Fruit fly (Drosophila melanogaster) whole organism, embryonic: ENCODE measurements around the gene mRpS26.

Experiments used
- Aef1 ChIP-seq: fragments of 200-800 bp; sonication (Bioruptor generic); IDR thresholded peaks from 3 replicates; pipeline ENCODE4 v1.3.6; 2022; ENCODE audit warnings: missing biosample characterization, missing genetic modification characterization
- Awh ChIP-seq: fragments of 200-800 bp; sonication (Bioruptor generic); IDR thresholded peaks from 2 replicates; pipeline ENCODE4, ENCODE4 v1.3.6; 2022; ENCODE audit warnings: missing biosample characterization, missing genetic modification characterization
- CG12236 ChIP-seq: fragments of 200-800 bp; sonication (Bioruptor generic); optimal IDR thresholded peaks from 2 replicates; lab custom pipeline; 2016; ENCODE audit warnings: missing biosample characterization, missing genetic modification characterization
- CG12391 ChIP-seq: fragments of 200-800 bp; sonication (Bioruptor generic); optimal IDR thresholded peaks from 3 replicates; lab custom pipeline; 2018; ENCODE audit warnings: missing biosample characterization, mild to moderate bottlenecking, missing genetic modification characterization, moderate library complexity
- CG16863 ChIP-seq: fragments of 200-800 bp; sonication (Bioruptor generic); optimal IDR thresholded peaks from 3 replicates; lab custom pipeline; 2016; ENCODE audit warnings: missing biosample characterization, missing genetic modification characterization
- CG17361 ChIP-seq: fragments of 200-800 bp; sonication (Bioruptor generic); IDR thresholded peaks from 3 replicates; pipeline ENCODE4 v1.3.6; 2022; ENCODE audit warnings: missing biosample characterization, missing genetic modification characterization
- CG17385 ChIP-seq: fragments of 200-800 bp; sonication (Bioruptor generic); optimal IDR thresholded peaks from 3 replicates; lab custom pipeline; 2018; ENCODE audit warnings: missing biosample characterization, mild to moderate bottlenecking, missing genetic modification characterization
- CG17829 ChIP-seq: fragments of 200-800 bp; optimal IDR thresholded peaks from 2 replicates; lab custom pipeline; 2019; ENCODE audit warnings: missing biosample characterization, mild to moderate bottlenecking, missing genetic modification characterization, moderate library complexity
- CG18764 ChIP-seq: fragments of 200-800 bp; sonication (Bioruptor generic); optimal IDR thresholded peaks from 3 replicates; lab custom pipeline; 2016; ENCODE audit warnings: missing biosample characterization, missing genetic modification characterization
- CG2129 ChIP-seq: fragments of 200-800 bp; sonication (Bioruptor generic); IDR thresholded peaks from 2 replicates; pipeline ENCODE4 v1.3.6; 2022; ENCODE audit warnings: missing biosample characterization, missing genetic modification characterization; ENCODE audit not compliant: partially characterized antibody
- CG30431 ChIP-seq: fragments of 200-800 bp; sonication (Bioruptor generic); optimal IDR thresholded peaks from 2 replicates; lab custom pipeline; 2017; ENCODE audit warnings: missing biosample characterization, missing genetic modification characterization
- CG31388 ChIP-seq: fragments of 200-800 bp; sonication (Bioruptor generic); optimal IDR thresholded peaks from 2 replicates; lab custom pipeline; 2016; ENCODE audit warnings: missing biosample characterization, missing genetic modification characterization
- CG32772 ChIP-seq: fragments of 200-800 bp; sonication (Bioruptor generic); IDR thresholded peaks from 2 replicates; pipeline ENCODE4 v1.3.6; 2022; ENCODE audit warnings: missing biosample characterization, missing genetic modification characterization
- CG33213 ChIP-seq: fragments of 200-800 bp; sonication (Bioruptor generic); optimal IDR thresholded peaks from 3 replicates; lab custom pipeline; 2016; ENCODE audit warnings: missing biosample characterization, missing genetic modification characterization
- CG42726 ChIP-seq: fragments of 200-800 bp; sonication (Bioruptor generic); IDR thresholded peaks from 2 replicates; pipeline ENCODE4 v1.3.6; 2022; ENCODE audit warnings: missing biosample characterization, missing genetic modification characterization; ENCODE audit not compliant: partially characterized antibody
- CG4424 ChIP-seq: fragments of 200-800 bp; sonication (Bioruptor generic); optimal IDR thresholded peaks from 3 replicates; lab custom pipeline; 2016; ENCODE audit warnings: missing biosample characterization, missing genetic modification characterization
- CG4707 ChIP-seq: fragments of 200-800 bp; sonication (Bioruptor generic); optimal IDR thresholded peaks from 2 replicates; lab custom pipeline; 2018; ENCODE audit warnings: missing biosample characterization, mild to moderate bottlenecking, missing genetic modification characterization, moderate library complexity
- CG7556 ChIP-seq: fragments of 200-800 bp; sonication (Bioruptor generic); optimal IDR thresholded peaks from 2 replicates; lab custom pipeline; 2017; ENCODE audit warnings: missing biosample characterization, mild to moderate bottlenecking, missing genetic modification characterization
- Dref ChIP-seq: fragments of 200-800 bp; sonication (Bioruptor generic); IDR thresholded peaks from 2 replicates; pipeline ENCODE4 v1.3.6; 2022; ENCODE audit warnings: missing biosample characterization, missing genetic modification characterization
- E2f1 ChIP-seq: fragments of 200-800 bp; sonication (Bioruptor generic); IDR thresholded peaks from 2 replicates; pipeline ENCODE4 v1.3.6; 2022; ENCODE audit warnings: missing biosample characterization, missing genetic modification characterization
- HLH4C ChIP-seq: fragments of 200-800 bp; sonication (Bioruptor generic); IDR thresholded peaks from 3 replicates; pipeline ENCODE4 v1.3.6; 2022; ENCODE audit warnings: missing biosample characterization, missing genetic modification characterization; ENCODE audit not compliant: partially characterized antibody
- HLHmδ ChIP-seq: fragments of 200-800 bp; sonication (Bioruptor generic); optimal IDR thresholded peaks from 2 replicates; lab custom pipeline; 2018; ENCODE audit warnings: missing biosample characterization, mild to moderate bottlenecking, missing genetic modification characterization, moderate library complexity
- Hmx ChIP-seq: fragments of 200-800 bp; sonication (Bioruptor generic); optimal IDR thresholded peaks from 2 replicates; lab custom pipeline; 2016; ENCODE audit warnings: missing biosample characterization, missing genetic modification characterization
- Hr39 ChIP-seq: fragments of >200 bp; optimal IDR thresholded peaks from 2 replicates; lab custom pipeline; 2017
- Hr51 ChIP-seq, 2 experiments: fragments of 200-800 bp; sonication (Bioruptor generic); optimal IDR thresholded peaks; 2 replicates in 1 of 2; 3 replicates in 1 of 2; lab custom pipeline; 2016 to 2018; ENCODE audit warnings: missing biosample characterization in 2 of 2, missing genetic modification characterization in 2 of 2, mild to moderate bottlenecking in 1 of 2, moderate library complexity in 1 of 2
- Mrtf ChIP-seq: fragments of 200-800 bp; sonication (Bioruptor generic); IDR thresholded peaks from 3 replicates; pipeline ENCODE4 v1.3.6; 2022; ENCODE audit warnings: missing biosample characterization, missing genetic modification characterization
- NFAT ChIP-seq: fragments of 200-800 bp; sonication (Bioruptor generic); IDR thresholded peaks from 2 replicates; pipeline ENCODE4 v1.3.6; 2022; ENCODE audit warnings: missing biosample characterization, missing genetic modification characterization
- Oaz ChIP-seq: fragments of 200-800 bp; sonication (Bioruptor generic); IDR thresholded peaks from 2 replicates; pipeline ENCODE4 v1.3.6; 2022; ENCODE audit warnings: missing biosample characterization, missing genetic modification characterization
- Xbp1 ChIP-seq: fragments of 200-800 bp; sonication (Bioruptor generic); optimal IDR thresholded peaks from 3 replicates; lab custom pipeline; 2016; ENCODE audit warnings: missing biosample characterization, mild to moderate bottlenecking, missing genetic modification characterization
- chn ChIP-seq: fragments of 200-800 bp; sonication (Bioruptor generic); optimal IDR thresholded peaks from 2 replicates; lab custom pipeline; 2016; ENCODE audit warnings: missing biosample characterization, missing genetic modification characterization
- crol ChIP-seq: fragments of 200-800 bp; sonication (Bioruptor generic); IDR thresholded peaks from 2 replicates; pipeline ENCODE4 v1.3.6; 2022; ENCODE audit warnings: missing biosample characterization, missing genetic modification characterization
- eve ChIP-seq, 2 experiments: fragments of >200 bp; optimal IDR thresholded peaks; 2 replicates each; lab custom pipeline; 2017; ENCODE audit warnings: missing biosample characterization in 2 of 2, missing genetic modification characterization in 2 of 2
- fd64A ChIP-seq: fragments of 200-800 bp; sonication (Bioruptor generic); optimal IDR thresholded peaks from 3 replicates; lab custom pipeline; 2018; ENCODE audit warnings: missing biosample characterization, mild to moderate bottlenecking, missing genetic modification characterization
- gcm2 ChIP-seq: fragments of 200-800 bp; sonication (Bioruptor generic); optimal IDR thresholded peaks from 2 replicates; lab custom pipeline; 2016; ENCODE audit warnings: missing biosample characterization, missing genetic modification characterization
- gem ChIP-seq: fragments of 200-800 bp; sonication (Bioruptor generic); optimal IDR thresholded peaks from 2 replicates; lab custom pipeline; 2019; ENCODE audit warnings: missing biosample characterization, mild to moderate bottlenecking, missing genetic modification characterization, moderate library complexity
- gfzf ChIP-seq: fragments of 200-800 bp; sonication (Bioruptor generic); optimal IDR thresholded peaks from 2 replicates; lab custom pipeline; 2016; ENCODE audit warnings: missing biosample characterization, mild to moderate bottlenecking, missing genetic modification characterization, moderate library complexity
- inv ChIP-seq: fragments of 200-800 bp; sonication (Bioruptor generic); IDR thresholded peaks from 2 replicates; pipeline ENCODE4 v1.3.6; 2022; ENCODE audit warnings: missing biosample characterization, missing genetic modification characterization; ENCODE audit not compliant: partially characterized antibody
- lab ChIP-seq: fragments of 200-800 bp; sonication (Bioruptor generic); optimal IDR thresholded peaks from 3 replicates; lab custom pipeline; 2017; ENCODE audit warnings: missing biosample characterization, missing genetic modification characterization, mild to moderate bottlenecking, moderate library complexity, missing genetic modification reagents
- ranshi ChIP-seq: fragments of 200-800 bp; sonication (Bioruptor generic); IDR thresholded peaks from 2 replicates; pipeline ENCODE4 v1.3.6; 2022; ENCODE audit warnings: missing biosample characterization, missing genetic modification characterization
- scrt ChIP-seq: fragments of 200-800 bp; sonication (Bioruptor generic); optimal IDR thresholded peaks from 2 replicates; lab custom pipeline; 2018; ENCODE audit warnings: missing biosample characterization, mild to moderate bottlenecking, missing genetic modification characterization, moderate library complexity
- sd ChIP-seq: fragments of 200-800 bp; sonication (Bioruptor generic); optimal IDR thresholded peaks from 3 replicates; lab custom pipeline; 2018; ENCODE audit warnings: missing biosample characterization, mild to moderate bottlenecking, missing genetic modification characterization, moderate library complexity
- sens-2 ChIP-seq: fragments of 200-800 bp; sonication (Bioruptor generic); IDR thresholded peaks from 2 replicates; pipeline ENCODE4 v1.3.6; 2022; ENCODE audit warnings: missing biosample characterization, missing genetic modification characterization
- sisA ChIP-seq: fragments of 200-800 bp; sonication (Bioruptor generic); IDR thresholded peaks from 2 replicates; pipeline ENCODE4 v1.3.6; 2022; ENCODE audit warnings: missing biosample characterization, missing genetic modification characterization
- sr ChIP-seq: fragments of 200-800 bp; sonication (Bioruptor generic); IDR thresholded peaks from 3 replicates; pipeline ENCODE4 v1.3.6; 2022; ENCODE audit warnings: missing biosample characterization, missing genetic modification characterization
- tap ChIP-seq: fragments of 200-800 bp; optimal IDR thresholded peaks from 3 replicates; lab custom pipeline; 2019; ENCODE audit warnings: missing biosample characterization, mild to moderate bottlenecking, missing genetic modification characterization, moderate library complexity
- unpg ChIP-seq: fragments of 200-800 bp; sonication (Bioruptor generic); optimal IDR thresholded peaks from 3 replicates; lab custom pipeline; 2018; ENCODE audit warnings: missing biosample characterization, mild to moderate bottlenecking, missing genetic modification characterization, moderate library complexity
- wek ChIP-seq: fragments of 200-800 bp; sonication (Bioruptor generic); optimal IDR thresholded peaks from 3 replicates; lab custom pipeline; 2018; ENCODE audit warnings: missing biosample characterization, mild to moderate bottlenecking, missing genetic modification characterization, moderate library complexity
- zen2 ChIP-seq: fragments of 200-800 bp; sonication (Bioruptor generic); IDR thresholded peaks from 3 replicates; pipeline ENCODE4 v1.3.6; 2022; ENCODE audit warnings: missing biosample characterization, missing genetic modification characterization; ENCODE audit not compliant: partially characterized antibody

mRpS26 gene

dm6 chr3L:18114038-18114926 lies 7.9 kb downstream of the mRpS26 start (continued):
- TF ChIP-seq CG18764 (GFP tag; lab: Kevin White, UChicago) (no peak), E2f1 (GFP tag; lab: Robert Waterston, UW) (0 out of 2 replicates have a peak, but pooled peaks have one; percentile 15), Mrtf (GFP tag; lab: Robert Waterston, UW) (peak; percentile 7; the same call in 1 of the 3 replicates), CG17385 (GFP tag; lab: Kevin White, UChicago) (peak; percentile 25), CG12236 (no peak), CG17361 (peak; percentile 80; the same call in 2 of the 3 replicates), NFAT (GFP tag; lab: Robert Waterston, UW) (peak; percentile 37; the same call in 1 of the 2 replicates), HLH4C (GFP tag; lab: Robert Waterston, UW) (peak; percentile 15; the same call in 1 of the 3 replicates), chn (GFP tag; lab: Kevin White, UChicago) (no peak), sr (GFP tag; lab: Robert Waterston, UW) (no peak; the same call in 2 of the 3 replicates), CG4424 (GFP tag; lab: Kevin White, UChicago) (no peak), CG42726 (GFP tag; lab: Robert Waterston, UW) (peak; percentile 47; the same call in 1 of the 2 replicates), ranshi (GFP tag; lab: Robert Waterston, UW) (peak; percentile 9; the same call in 1 of the 2 replicates), lab (GFP tag; lab: Kevin White, UChicago) (peak; percentile 84), scrt (GFP tag; lab: Kevin White, UChicago) (no peak), gcm2 (GFP tag; lab: Kevin White, UChicago) (no peak), Hr39 (lab: Kevin White, UChicago) (no peak), HLHmδ (GFP tag; lab: Kevin White, UChicago) (no peak), CG16863 (GFP tag; lab: Kevin White, UChicago) (peak; percentile 7), CG30431 (GFP tag; lab: Kevin White, UChicago) (no peak), sisA (GFP tag; lab: Robert Waterston, UW) (no peak), Hr51 (GFP tag; optimal IDR thresholded peaks at IDR 0.05; lab: Kevin White, UChicago) (peak in 1 of 2 experiments; percentile 82), zen2 (GFP tag; lab: Robert Waterston, UW) (no peak), gem (peak; percentile 77), CG4707 (GFP tag; lab: Kevin White, UChicago) (peak; percentile 35), CG33213 (GFP tag; lab: Kevin White, UChicago) (peak; percentile 7), CG17829 (tag; lab: Kevin White, UChicago) (peak; percentile 13), Dref (GFP tag; lab: Robert Waterston, UW) (no peak), CG31388 (GFP tag; lab: Kevin White, UChicago) (no peak), sd (tag; lab: Kevin White, UChicago) (peak; percentile 52), fd64A (GFP tag; lab: Kevin White, UChicago) (peak; percentile 73), unpg (GFP tag; lab: Kevin White, UChicago) (peak; percentile 40), tap (peak; percentile 61), eve (GFP tag; optimal IDR thresholded peaks at IDR 0.05; lab: Kevin White, UChicago) (no peak), CG12391 (tag; lab: Kevin White, UChicago) (peak; percentile 63), gfzf (GFP tag; lab: Kevin White, UChicago) (no peak), wek (GFP tag; lab: Kevin White, UChicago) (peak; percentile 41), CG7556 (GFP tag; lab: Kevin White, UChicago) (peak; percentile 66), Xbp1 (GFP tag; lab: Kevin White, UChicago) (no peak), crol (GFP tag; lab: Robert Waterston, UW) (no peak), sens-2 (GFP tag; lab: Robert Waterston, UW) (no peak), Oaz (GFP tag; lab: Robert Waterston, UW) (0 out of 2 replicates have a peak, but pooled peaks have one; percentile 19), Hmx (GFP tag; lab: Kevin White, UChicago) (no peak), CG2129 (GFP tag; lab: Robert Waterston, UW) (no peak), CG32772 (no peak), Aef1 (GFP tag; lab: Robert Waterston, UW) (no peak), inv (GFP tag; lab: Robert Waterston, UW) (no peak), Awh (peak; percentile 79)
